Worm (Caenorhabditis elegans) whole organism, L2 larva: ENCODE measurements around the gene C09B8.8.
A peak's percentile ranks its signal among the peaks of the same experiment; 100 is the strongest.

Experiments used
- F13H6.1 ChIP-seq: sonication (generic microtip); optimal IDR thresholded peaks from 2 replicates; lab custom pipeline; 2016; ENCODE audit warnings: missing genetic modification characterization, missing compliant biosample characterization
- R02D3.7 ChIP-seq: fragments of 150-350 bp; optimal IDR thresholded peaks from 2 replicates; lab custom pipeline; 2014; ENCODE audit warnings: missing biosample characterization, missing genetic modification characterization
- aly-2 ChIP-seq: fragments of 150-350 bp; optimal IDR thresholded peaks from 2 replicates; lab custom pipeline; 2014; ENCODE audit warnings: missing biosample characterization, missing genetic modification characterization
- blmp-1 ChIP-seq: sonication (generic microtip); optimal IDR thresholded peaks from 2 replicates; lab custom pipeline; 2017; ENCODE audit warnings: missing genetic modification characterization, mild to moderate bottlenecking, missing compliant biosample characterization, antibody characterized with exemption, moderate library complexity; ENCODE audit not compliant: insufficient read depth
- ceh-16 ChIP-seq: fragments of 150-350 bp; optimal IDR thresholded peaks from 2 replicates; lab custom pipeline; 2014; ENCODE audit warnings: missing biosample characterization, missing genetic modification characterization
- ceh-82 ChIP-seq: fragments of 150-350 bp; optimal IDR thresholded peaks from 2 replicates; lab custom pipeline; 2014; ENCODE audit warnings: missing biosample characterization, missing genetic modification characterization
- crh-2 ChIP-seq: sonication (generic microtip); optimal IDR thresholded peaks from 2 replicates; lab custom pipeline; 2017; ENCODE audit warnings: missing biosample characterization, missing genetic modification characterization
- dmd-4 ChIP-seq: sonication (generic microtip); optimal IDR thresholded peaks from 2 replicates; lab custom pipeline; 2017; ENCODE audit warnings: missing biosample characterization, missing genetic modification characterization
- egl-27 ChIP-seq: sonication (generic microtip); optimal IDR thresholded peaks from 3 replicates; lab custom pipeline; 2017; ENCODE audit warnings: missing biosample characterization, missing genetic modification reagents, missing genetic modification characterization
- fos-1 ChIP-seq: fragments of 150-350 bp; optimal IDR thresholded peaks from 2 replicates; lab custom pipeline; 2014; ENCODE audit warnings: missing biosample characterization, missing genetic modification characterization
- gmeb-1 ChIP-seq: fragments of 150-350 bp; optimal IDR thresholded peaks from 2 replicates; lab custom pipeline; 2014; ENCODE audit warnings: missing biosample characterization, missing genetic modification characterization
- lin-39 ChIP-seq: fragments of 150-350 bp; optimal IDR thresholded peaks from 2 replicates; lab custom pipeline; 2014; ENCODE audit warnings: missing biosample characterization, missing genetic modification reagents, missing genetic modification characterization
- mab-5 ChIP-seq: fragments of 150-350 bp; optimal IDR thresholded peaks from 2 replicates; lab custom pipeline; 2014; ENCODE audit warnings: missing biosample characterization, missing genetic modification characterization
- nhr-129 ChIP-seq: fragments of 150-350 bp; optimal IDR thresholded peaks from 2 replicates; lab custom pipeline; 2014; ENCODE audit warnings: missing biosample characterization, missing genetic modification characterization
- nhr-21 ChIP-seq: fragments of 150-350 bp; optimal IDR thresholded peaks from 2 replicates; lab custom pipeline; 2014; ENCODE audit warnings: missing biosample characterization, missing genetic modification characterization
- nhr-237 ChIP-seq: fragments of 150-350 bp; optimal IDR thresholded peaks from 2 replicates; lab custom pipeline; 2014; ENCODE audit warnings: missing biosample characterization, missing genetic modification characterization
- sma-3 ChIP-seq: sonication (generic microtip); optimal IDR thresholded peaks from 2 replicates; lab custom pipeline; 2016; ENCODE audit warnings: missing genetic modification reagents, missing genetic modification characterization, missing compliant biosample characterization
- sma-9 ChIP-seq, 2 experiments: fragments of 150-350 bp in 1 of 2; sonication (generic microtip) in 1 of 2; optimal IDR thresholded peaks; 2 replicates each; lab custom pipeline; 2014 to 2016; ENCODE audit warnings: missing genetic modification characterization in 2 of 2, mild to moderate bottlenecking in 1 of 2, missing biosample characterization in 1 of 2, missing compliant biosample characterization in 1 of 2, missing genetic modification reagents in 1 of 2, moderate library complexity in 1 of 2
- snpc-4 ChIP-seq: fragments of 150-350 bp; optimal IDR thresholded peaks from 2 replicates; lab custom pipeline; 2014; ENCODE audit warnings: missing biosample characterization, missing genetic modification characterization

C09B8.8 gene

DNA sequence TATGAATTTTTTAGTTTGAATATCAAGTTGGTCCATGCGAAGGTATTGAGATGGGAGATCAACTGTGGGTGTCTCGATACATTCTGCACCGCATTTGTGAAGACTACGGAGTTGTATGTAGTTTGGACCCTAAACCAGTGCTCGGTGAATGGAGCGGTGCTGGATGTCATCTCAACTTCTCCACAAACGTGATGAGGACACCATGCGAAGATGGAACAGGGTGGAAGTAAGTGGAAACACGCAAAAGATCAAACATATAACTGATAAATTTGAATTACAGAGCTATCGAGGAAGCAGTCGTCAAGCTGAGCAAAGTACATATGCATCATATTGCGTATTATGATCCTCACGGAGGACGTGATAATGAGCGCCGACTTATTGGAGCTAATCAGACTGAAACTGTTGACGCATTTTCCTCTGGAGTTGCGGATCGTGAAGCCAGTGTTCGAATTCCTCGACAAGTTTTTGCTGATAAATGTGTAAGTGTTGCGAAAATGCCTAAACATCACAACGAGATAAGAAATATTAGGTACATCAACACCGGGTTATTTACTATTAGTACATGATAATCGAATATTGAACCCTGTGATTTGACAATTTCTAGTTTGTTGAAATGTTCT is 44.0 kb downstream of the C09B8.8 start:
- peak; percentile 77 for TF ChIP-seq sma-9 (GFP tag; optimal IDR thresholded peaks at IDR 0.05; lab: Kevin White, UChicago)
- TF ChIP-seq sma-9 (tag; optimal IDR thresholded peaks at IDR 0.05; lab: Kevin White, UChicago) = no peak
- peak; percentile 48 for TF ChIP-seq F13H6.1 (tag; lab: Kevin White, UChicago)
- no peak for TF ChIP-seq nhr-237 (tag; lab: Kevin White, UChicago)
- TF ChIP-seq nhr-129 (tag; lab: Kevin White, UChicago) = peak; percentile 75
- TF ChIP-seq R02D3.7 = no peak
- peak; percentile 46 for TF ChIP-seq crh-2
- TF ChIP-seq fos-1 (tag; lab: Kevin White, UChicago) = peak; percentile 80

DNA sequence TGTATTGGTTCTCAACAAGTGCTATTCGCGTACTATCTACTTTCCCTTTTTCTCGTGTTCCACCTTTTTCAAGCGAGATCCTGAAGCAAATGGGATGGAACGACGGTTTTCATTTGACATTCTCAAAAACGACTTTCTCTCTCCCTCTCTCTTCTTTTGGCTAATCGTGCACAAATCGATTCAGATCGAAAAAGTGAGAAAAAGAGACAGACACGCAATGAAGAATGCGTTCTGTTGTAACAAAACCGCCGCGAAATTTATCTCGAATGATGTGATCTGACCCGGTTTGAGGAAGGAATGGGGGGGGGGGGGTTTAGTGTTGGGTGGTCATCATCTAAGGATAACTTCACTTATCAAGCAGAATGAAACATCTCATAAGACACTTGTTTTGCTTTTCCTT is 49.1 kb downstream of the C09B8.8 start:
- no peak for TF ChIP-seq ceh-82 (tag; lab: Kevin White, UChicago)
- peak; percentile 21 for TF ChIP-seq nhr-21 (tag; lab: Kevin White, UChicago)
- TF ChIP-seq snpc-4 (tag; lab: Kevin White, UChicago) = no peak
- TF ChIP-seq lin-39 (tag; lab: Kevin White, UChicago) = no peak
- TF ChIP-seq sma-3 (GFP tag; lab: Kevin White, UChicago) = no peak
- TF ChIP-seq blmp-1 (tag; lab: Kevin White, UChicago) = peak; percentile 27
- peak; percentile 12 for TF ChIP-seq fos-1 (tag; lab: Kevin White, UChicago)

DNA sequence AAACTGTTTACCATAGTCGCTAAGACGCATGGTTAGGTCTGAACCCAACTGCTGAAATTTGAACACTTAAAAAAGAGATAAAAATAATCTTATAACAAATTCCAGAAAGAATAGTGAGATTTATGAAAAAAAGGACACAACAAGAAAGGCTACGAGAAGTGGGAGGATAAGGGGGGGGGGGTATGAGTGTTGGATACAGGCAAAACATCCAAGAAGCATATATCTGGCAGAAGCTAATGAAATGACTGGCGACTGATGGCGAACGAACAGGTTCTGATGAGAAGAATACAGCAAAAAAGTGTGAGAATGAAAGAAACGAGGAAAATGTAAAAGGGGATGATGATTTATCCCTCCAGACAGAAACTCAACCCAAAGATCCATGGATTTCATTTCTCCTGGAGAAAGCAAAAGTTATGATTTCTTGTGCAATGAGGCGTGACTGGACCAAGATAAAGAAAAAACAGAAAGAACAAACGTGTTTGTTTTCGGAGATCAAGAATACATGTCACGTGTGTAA is 50.7 kb downstream of the C09B8.8 start, which contains the start of gene ptr-4:
Gene ptr-4, minus strand, starts transcription at position 51 of the 517 bp plus-strand sequence.
- no peak for TF ChIP-seq gmeb-1 (tag; lab: Kevin White, UChicago)
- TF ChIP-seq ceh-16 (tag; lab: Kevin White, UChicago) = no peak
- TF ChIP-seq ceh-82 (tag; lab: Kevin White, UChicago) = no peak
- no peak for TF ChIP-seq egl-27 (tag; lab: Kevin White, UChicago)
- no peak for TF ChIP-seq aly-2 (tag; lab: Kevin White, UChicago)
- TF ChIP-seq dmd-4 (tag; lab: Kevin White, UChicago) = no peak

DNA sequence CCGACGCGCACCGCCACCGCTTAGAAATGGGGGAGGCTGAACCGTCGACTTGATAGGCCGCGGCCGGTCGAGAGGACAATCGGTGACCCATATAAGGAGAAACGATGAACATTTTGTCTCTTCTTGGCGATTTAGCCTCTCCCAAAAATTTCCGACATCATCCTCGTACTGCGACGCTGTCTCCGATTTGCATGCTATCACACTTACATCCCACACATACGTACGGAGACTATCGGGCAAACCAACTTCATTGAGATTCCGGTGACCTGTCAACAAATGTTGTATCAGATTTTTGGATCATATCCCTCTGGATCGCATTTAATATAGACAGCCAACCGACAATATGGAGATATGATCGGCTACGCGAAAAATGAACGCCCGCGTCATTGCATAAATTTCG is 51.3 kb downstream of the C09B8.8 start:
- TF ChIP-seq nhr-21 (tag; lab: Kevin White, UChicago) (peak; percentile 38), mab-5 (tag; lab: Kevin White, UChicago) (no peak)
